Fruit fly (Drosophila melanogaster): ENCODE results near the gene gfzf.

gfzf gene

dm6 chr3R:7127966-7128365 is 22.8 kb downstream of the gfzf start, which contains the start of gene CG10068 (continued):
- TF ChIP-seq CG8319 (GFP tag; optimal IDR thresholded peaks at IDR 0.05) = peak; percentile 38
- TF ChIP-seq Met (GFP tag; optimal IDR thresholded peaks at IDR 0.05) = peak; percentile 87
- TF ChIP-seq CG34406 (GFP tag; optimal IDR thresholded peaks at IDR 0.05) = peak; percentile 86
- peak; percentile 93 for TF ChIP-seq eg (GFP tag; IDR thresholded peaks at IDR 0.05)
- peak; percentile 54 for TF ChIP-seq spab (GFP tag; optimal IDR thresholded peaks at IDR 0.05)
- TF ChIP-seq CG1621 (tag; optimal IDR thresholded peaks at IDR 0.05) = no peak
- peak; percentile 77 for TF ChIP-seq CG15336 (GFP tag; IDR thresholded peaks at IDR 0.05)
- no peak for TF ChIP-seq CG16779 (tag; optimal IDR thresholded peaks at IDR 0.05)

dm6 chr3R:7124109-7124639 is 26.6 kb downstream of the gfzf start, which contains the start of the genes Alh and CG10098:
Gene Alh, minus strand, starts transcription at chr3R:7124185.
Gene CG10098, plus strand, starts transcription at chr3R:7124548.
- TF ChIP-seq achi (GFP tag; optimal IDR thresholded peaks at IDR 0.05) (peak; percentile 82), Sox102F (GFP tag; optimal IDR thresholded peaks at IDR 0.05) (peak; percentile 75), OdsH (GFP tag; optimal IDR thresholded peaks at IDR 0.05) (peak; percentile 85), topi (GFP tag; optimal IDR thresholded peaks at IDR 0.05) (peak; percentile 82), fd59A (GFP tag; optimal IDR thresholded peaks at IDR 0.05) (peak; percentile 61), CG7368 (GFP tag; optimal IDR thresholded peaks at IDR 0.05) (peak; percentile 59), CG32006 (GFP tag; optimal IDR thresholded peaks at IDR 0.05) (peak; percentile 77), salr (GFP tag; optimal IDR thresholded peaks at IDR 0.05) (peak; percentile 61 to 88), CG11762 (GFP tag; optimal IDR thresholded peaks at IDR 0.05; ENCODE audit: insufficient read depth) (peak; percentile 52), vri (GFP tag; optimal IDR thresholded peaks at IDR 0.05) (peak; percentile 42), CG31627 (GFP tag; optimal IDR thresholded peaks at IDR 0.05) (peak; percentile 93), Sox15 (GFP tag; optimal IDR thresholded peaks at IDR 0.05) (peak; percentile 88), dac (GFP tag; optimal IDR thresholded peaks at IDR 0.05) (peak; percentile 60), CG6276 (GFP tag; optimal IDR thresholded peaks at IDR 0.05) (peak; percentile 5), fkh (GFP tag; optimal IDR thresholded peaks at IDR 0.05) (peak; percentile 93), CG3919 (GFP tag; optimal IDR thresholded peaks at IDR 0.05) (peak; percentile 72), CG8632 (GFP tag; optimal IDR thresholded peaks at IDR 0.05) (peak; percentile 73), CG1621 (tag; optimal IDR thresholded peaks at IDR 0.05) (peak; percentile 31), CG16779 (tag; optimal IDR thresholded peaks at IDR 0.05) (no peak), CG4318 (GFP tag; optimal IDR thresholded peaks at IDR 0.05) (peak; percentile 72), CG3032 (tag; optimal IDR thresholded peaks at IDR 0.05) (peak; percentile 81), Lpt (GFP tag; optimal IDR thresholded peaks at IDR 0.05) (peak; percentile 55), CG15336 (GFP tag; IDR thresholded peaks at IDR 0.05) (peak; percentile 23; the same call in 1 of the 2 replicates), CG6854 (GFP tag; optimal IDR thresholded peaks at IDR 0.05) (no peak), ss (GFP tag; optimal IDR thresholded peaks at IDR 0.05) (peak in 1 of 2 experiments; percentile 48), CG6808 (GFP tag; optimal IDR thresholded peaks at IDR 0.05) (peak; percentile 37), Eip93F (GFP tag; optimal IDR thresholded peaks at IDR 0.05) (peak; percentile 69), Ets21C (GFP tag; optimal IDR thresholded peaks at IDR 0.05) (peak; percentile 86), esn (GFP tag; optimal IDR thresholded peaks at IDR 0.05) (peak; percentile 89), cyc (GFP tag; optimal IDR thresholded peaks at IDR 0.05) (peak; percentile 91), Blimp-1 (GFP tag; optimal IDR thresholded peaks at IDR 0.05) (peak; percentile 28), Hr4 (GFP tag; optimal IDR thresholded peaks at IDR 0.05) (peak; percentile 84), spab (GFP tag; optimal IDR thresholded peaks at IDR 0.05) (peak; percentile 42), Sox14 (GFP tag; optimal IDR thresholded peaks at IDR 0.05) (peak; percentile 82), Hr39 (GFP tag; optimal IDR thresholded peaks at IDR 0.05) (peak; percentile 93), acj6 (GFP tag; optimal IDR thresholded peaks at IDR 0.05) (peak; percentile 88), Hr38 (GFP tag; optimal IDR thresholded peaks at IDR 0.05) (peak; percentile 41), pdm3 (GFP tag; optimal IDR thresholded peaks at IDR 0.05) (peak; percentile 91), CG6792 (GFP tag; optimal IDR thresholded peaks at IDR 0.05) (peak; percentile 78), Smox (GFP tag; optimal IDR thresholded peaks at IDR 0.05) (peak; percentile 86), Eip78C (GFP tag) (peak; percentile 90), Eip75B (GFP tag; optimal IDR thresholded peaks at IDR 0.05) (peak; percentile 76), CG9139 (GFP tag; optimal IDR thresholded peaks at IDR 0.05) (no peak), CG6163 (GFP tag; IDR thresholded peaks at IDR 0.05) (peak; percentile 79), CG8119 (GFP tag; IDR thresholded peaks at IDR 0.05) (peak; percentile 34; the same call in 2 of the 3 replicates)
